Fruit fly (Drosophila melanogaster) whole organism, embryonic: ENCODE data around the gene CG9328.
A peak's percentile ranks its signal among the peaks of the same experiment; 100 is the strongest.

ENCODE experiments used
- Ada2b ChIP-seq: fragments of 200-800 bp; sonication (Bioruptor generic); IDR thresholded peaks from 2 replicates; pipeline ENCODE4 v1.3.6; 2022; ENCODE audit warnings: missing biosample characterization, missing genetic modification characterization
- Antp ChIP-seq: fragments of 200-800 bp; sonication (Bioruptor generic); optimal IDR thresholded peaks from 3 replicates; lab custom pipeline; 2016; ENCODE audit warnings: missing biosample characterization, missing genetic modification characterization
- Asciz ChIP-seq: fragments of 200-800 bp; sonication (Bioruptor generic); optimal IDR thresholded peaks from 2 replicates; lab custom pipeline; 2017; ENCODE audit warnings: missing biosample characterization, mild to moderate bottlenecking, missing genetic modification characterization, missing genetic modification reagents
- BEAF-32 ChIP-seq: fragments of 200-800 bp; sonication (Bioruptor generic); optimal IDR thresholded peaks from 3 replicates; lab custom pipeline; 2017; ENCODE audit warnings: missing biosample characterization, missing genetic modification characterization, mild to moderate bottlenecking, moderate library complexity, missing genetic modification reagents
- BtbVII ChIP-seq: fragments of 200-800 bp; sonication (Bioruptor generic); optimal IDR thresholded peaks from 3 replicates; lab custom pipeline; 2017; ENCODE audit warnings: missing biosample characterization, mild to moderate bottlenecking, missing genetic modification characterization
- C15 ChIP-seq: fragments of 200-800 bp; sonication (Bioruptor generic); IDR thresholded peaks from 3 replicates; pipeline ENCODE4 v1.3.6; 2022; ENCODE audit warnings: missing biosample characterization, missing genetic modification characterization
- CG1024 ChIP-seq: fragments of 200-800 bp; sonication (Bioruptor generic); IDR thresholded peaks from 2 replicates; pipeline ENCODE4 v1.3.6; 2022; ENCODE audit warnings: missing biosample characterization, missing genetic modification characterization
- CG10462 ChIP-seq: fragments of 200-800 bp; sonication (Bioruptor generic); optimal IDR thresholded peaks from 2 replicates; lab custom pipeline; 2016; ENCODE audit warnings: missing biosample characterization, missing genetic modification characterization
- CG12744 ChIP-seq: fragments of 200-800 bp; sonication (Bioruptor generic); optimal IDR thresholded peaks from 2 replicates; lab custom pipeline; 2016; ENCODE audit warnings: missing biosample characterization, missing genetic modification characterization
- CG17186 ChIP-seq: fragments of 200-800 bp; sonication (Bioruptor generic); optimal IDR thresholded peaks from 3 replicates; lab custom pipeline; 2017; ENCODE audit warnings: missing biosample characterization, missing genetic modification reagents, missing genetic modification characterization
- CG18476 ChIP-seq: fragments of 200-800 bp; sonication (Bioruptor generic); optimal IDR thresholded peaks from 2 replicates; lab custom pipeline; 2016; ENCODE audit warnings: missing biosample characterization, mild to moderate bottlenecking, missing genetic modification characterization
- CG2712 ChIP-seq: fragments of 200-800 bp; optimal IDR thresholded peaks from 3 replicates; lab custom pipeline; 2019; ENCODE audit warnings: missing biosample characterization, mild to moderate bottlenecking, missing genetic modification characterization, moderate library complexity
- CG3847 ChIP-seq: fragments of 200-800 bp; sonication (Bioruptor generic); IDR thresholded peaks from 2 replicates; pipeline ENCODE4 v1.3.6; 2022; ENCODE audit warnings: missing biosample characterization, missing genetic modification characterization
- CG5953 ChIP-seq: fragments of 200-800 bp; sonication (Bioruptor generic); IDR thresholded peaks from 2 replicates; pipeline ENCODE4 v1.3.6; 2022; ENCODE audit warnings: missing biosample characterization, missing genetic modification characterization
- CG6272 ChIP-seq: fragments of 200-800 bp; sonication (Bioruptor generic); IDR thresholded peaks from 2 replicates; pipeline ENCODE4 v1.3.6; 2022; ENCODE audit warnings: missing biosample characterization, missing genetic modification characterization
- CG6689 ChIP-seq: fragments of 200-800 bp; sonication (Bioruptor generic); IDR thresholded peaks from 2 replicates; pipeline ENCODE4 v1.3.6; 2022; ENCODE audit warnings: missing biosample characterization, missing genetic modification characterization
- CG7556 ChIP-seq: fragments of 200-800 bp; sonication (Bioruptor generic); optimal IDR thresholded peaks from 2 replicates; lab custom pipeline; 2017; ENCODE audit warnings: missing biosample characterization, mild to moderate bottlenecking, missing genetic modification characterization
- CG7839 ChIP-seq: fragments of 200-800 bp; sonication (Bioruptor generic); optimal IDR thresholded peaks from 3 replicates; lab custom pipeline; 2018; ENCODE audit warnings: missing biosample characterization, mild to moderate bottlenecking, missing genetic modification characterization, moderate library complexity
- CG8290 ChIP-seq, 3 experiments: fragments of 200-800 bp; sonication (Bioruptor generic); optimal IDR thresholded peaks; 2 replicates each; lab custom pipeline; 2016 to 2019; ENCODE audit warnings: missing biosample characterization in 3 of 3, missing genetic modification characterization in 3 of 3, mild to moderate bottlenecking in 2 of 3, moderate library complexity in 1 of 3
- CG9215 ChIP-seq: fragments of 200-800 bp; sonication (Bioruptor generic); IDR thresholded peaks from 2 replicates; pipeline ENCODE4 v1.3.6; 2022; ENCODE audit warnings: missing biosample characterization, missing genetic modification characterization
- CG9797 ChIP-seq: fragments of 200-800 bp; sonication (Bioruptor generic); optimal IDR thresholded peaks from 3 replicates; lab custom pipeline; 2018; ENCODE audit warnings: missing biosample characterization, mild to moderate bottlenecking, missing genetic modification characterization
- D19B ChIP-seq: fragments of 200-800 bp; sonication (Bioruptor generic); optimal IDR thresholded peaks from 2 replicates; lab custom pipeline; 2017; ENCODE audit warnings: missing biosample characterization, mild to moderate bottlenecking, missing genetic modification characterization
- Dip2 ChIP-seq: fragments of 200-800 bp; sonication (Bioruptor generic); IDR thresholded peaks from 2 replicates; pipeline ENCODE4 v1.3.6; 2022; ENCODE audit warnings: missing biosample characterization, missing genetic modification characterization
- Doc2 ChIP-seq: fragments of 200-800 bp; sonication (Bioruptor generic); IDR thresholded peaks from 2 replicates; pipeline ENCODE4 v1.3.6; 2022; ENCODE audit warnings: missing biosample characterization, missing genetic modification characterization
- Doc3 ChIP-seq: fragments of 200-800 bp; sonication (Bioruptor generic); IDR thresholded peaks from 3 replicates; pipeline ENCODE4 v1.3.6; 2022; ENCODE audit warnings: missing biosample characterization, missing genetic modification characterization; ENCODE audit not compliant: partially characterized antibody
- Ets65A ChIP-seq: fragments of 200-800 bp; sonication (Bioruptor generic); peaks from one replicate; lab custom pipeline; 2016; ENCODE audit warnings: missing biosample characterization, missing genetic modification characterization
- Fer1 ChIP-seq: fragments of 200-800 bp; sonication (Bioruptor generic); optimal IDR thresholded peaks from 2 replicates; lab custom pipeline; 2017; ENCODE audit warnings: missing biosample characterization, mild to moderate bottlenecking, missing genetic modification characterization
- Hmx ChIP-seq: fragments of 200-800 bp; sonication (Bioruptor generic); optimal IDR thresholded peaks from 2 replicates; lab custom pipeline; 2016; ENCODE audit warnings: missing biosample characterization, missing genetic modification characterization
- MTF-1 ChIP-seq: fragments of 200-800 bp; sonication (Bioruptor generic); optimal IDR thresholded peaks from 2 replicates; lab custom pipeline; 2018; ENCODE audit warnings: missing biosample characterization, mild to moderate bottlenecking, missing genetic modification characterization, borderline replicate concordance
- Nf-YA ChIP-seq: fragments of 200-800 bp; sonication (Bioruptor generic); IDR thresholded peaks from 2 replicates; pipeline ENCODE4 v1.3.6; 2022; ENCODE audit warnings: missing biosample characterization, missing genetic modification characterization
- PHDP ChIP-seq: fragments of 200-800 bp; sonication (Bioruptor generic); optimal IDR thresholded peaks from 3 replicates; lab custom pipeline; 2018; ENCODE audit warnings: missing biosample characterization, mild to moderate bottlenecking, missing genetic modification characterization, moderate library complexity
- Rfx ChIP-seq: fragments of 200-800 bp; sonication (Bioruptor generic); IDR thresholded peaks from 2 replicates; pipeline ENCODE4 v1.3.6; 2022; ENCODE audit warnings: missing biosample characterization, missing genetic modification characterization
- ara ChIP-seq: fragments of 200-800 bp; sonication (Bioruptor generic); IDR thresholded peaks from 2 replicates; pipeline ENCODE4 v1.3.6; 2022; ENCODE audit warnings: missing biosample characterization, missing genetic modification characterization
- ash1 ChIP-seq: fragments of 200-800 bp; sonication (Bioruptor generic); optimal IDR thresholded peaks from 2 replicates; lab custom pipeline; 2018; ENCODE audit warnings: missing biosample characterization, mild to moderate bottlenecking, missing genetic modification characterization
- cg ChIP-seq: fragments of 200-800 bp; sonication (Bioruptor generic); optimal IDR thresholded peaks from 3 replicates; lab custom pipeline; 2019; ENCODE audit warnings: missing biosample characterization, mild to moderate bottlenecking, missing genetic modification characterization, moderate library complexity
- chn ChIP-seq: fragments of 200-800 bp; sonication (Bioruptor generic); optimal IDR thresholded peaks from 2 replicates; lab custom pipeline; 2016; ENCODE audit warnings: missing biosample characterization, missing genetic modification characterization
- dimm ChIP-seq: fragments of 200-800 bp; sonication (Bioruptor generic); IDR thresholded peaks from 2 replicates; pipeline ENCODE4 v1.3.6; 2022; ENCODE audit warnings: missing biosample characterization, missing genetic modification characterization
- fd96Cb ChIP-seq: fragments of 200-800 bp; sonication (Bioruptor generic); optimal IDR thresholded peaks from 2 replicates; lab custom pipeline; 2018; ENCODE audit warnings: missing biosample characterization, mild to moderate bottlenecking, missing genetic modification characterization, moderate library complexity
- gem ChIP-seq: fragments of 200-800 bp; sonication (Bioruptor generic); optimal IDR thresholded peaks from 2 replicates; lab custom pipeline; 2019; ENCODE audit warnings: missing biosample characterization, mild to moderate bottlenecking, missing genetic modification characterization, moderate library complexity
- klu ChIP-seq: fragments of 200-800 bp; sonication (Bioruptor generic); IDR thresholded peaks from 2 replicates; pipeline ENCODE4 v1.3.6; 2022; ENCODE audit warnings: missing biosample characterization, missing genetic modification characterization
- knrl ChIP-seq: fragments of 200-800 bp; sonication (Bioruptor generic); IDR thresholded peaks from 3 replicates; pipeline ENCODE4 v1.3.6; 2022; ENCODE audit warnings: missing biosample characterization, missing genetic modification characterization; ENCODE audit not compliant: partially characterized antibody
- mirr ChIP-seq: fragments of 200-800 bp; sonication (Bioruptor generic); optimal IDR thresholded peaks from 3 replicates; lab custom pipeline; 2018; ENCODE audit warnings: missing biosample characterization, mild to moderate bottlenecking, missing genetic modification characterization
- onecut ChIP-seq: fragments of 200-800 bp; sonication (Bioruptor generic); IDR thresholded peaks from 2 replicates; pipeline ENCODE4 v1.3.6; 2022; ENCODE audit warnings: missing biosample characterization, missing genetic modification characterization
- phol ChIP-seq: fragments of 200-800 bp; sonication (Bioruptor generic); optimal IDR thresholded peaks from 3 replicates; lab custom pipeline; 2018; ENCODE audit warnings: missing biosample characterization, mild to moderate bottlenecking, missing genetic modification characterization, moderate library complexity
- run ChIP-seq: fragments of 200-800 bp; sonication (Bioruptor generic); optimal IDR thresholded peaks from 3 replicates; lab custom pipeline; 2018; ENCODE audit warnings: missing biosample characterization, mild to moderate bottlenecking, missing genetic modification characterization
- schlank ChIP-seq: fragments of 200-800 bp; sonication (Bioruptor generic); optimal IDR thresholded peaks from 2 replicates; lab custom pipeline; 2018; ENCODE audit warnings: missing biosample characterization, mild to moderate bottlenecking, missing genetic modification characterization
- shn ChIP-seq: fragments of 200-800 bp; sonication (Bioruptor generic); optimal IDR thresholded peaks from 3 replicates; lab custom pipeline; 2016; ENCODE audit warnings: missing biosample characterization, missing genetic modification characterization
- sim ChIP-seq: fragments of 200-800 bp; sonication (Bioruptor generic); IDR thresholded peaks from 2 replicates; pipeline ENCODE4 v1.3.6; 2022; ENCODE audit warnings: missing biosample characterization, missing genetic modification characterization
- slp2 ChIP-seq: fragments of 200-800 bp; sonication (Bioruptor generic); optimal IDR thresholded peaks from 2 replicates; lab custom pipeline; 2016; ENCODE audit warnings: missing biosample characterization, missing genetic modification characterization
- ssp ChIP-seq: fragments of 200-800 bp; sonication (Bioruptor generic); IDR thresholded peaks from 2 replicates; pipeline ENCODE4 v1.3.6; 2022; ENCODE audit warnings: missing biosample characterization, missing genetic modification characterization
- wor ChIP-seq: fragments of 200-800 bp; sonication (Bioruptor generic); IDR thresholded peaks from 2 replicates; pipeline ENCODE4 v1.3.6; 2022; ENCODE audit warnings: missing biosample characterization, missing genetic modification characterization
- zfh1 ChIP-seq: fragments of 200-800 bp; sonication (Bioruptor generic); IDR thresholded peaks from 3 replicates; pipeline ENCODE4 v1.3.6; 2022; ENCODE audit warnings: missing biosample characterization, missing genetic modification characterization

The CG9328 gene

dm6 chr2L:20757808-20758187 lies 39.7 kb upstream of the CG9328 start, which contains the start of the genes Rhau and dia (continued):
- TF ChIP-seq CG9797 (GFP tag; lab: Kevin White, UChicago) (peak; percentile 93), C15 (GFP tag; lab: Robert Waterston, UW) (no peak), BtbVII (GFP tag; lab: Kevin White, UChicago) (no peak), ssp (GFP tag; lab: Robert Waterston, UW) (no peak), CG18476 (GFP tag; lab: Kevin White, UChicago) (no peak), CG3847 (GFP tag; lab: Robert Waterston, UW) (peak; percentile 74), sim (GFP tag; lab: Robert Waterston, UW) (no peak), CG10462 (GFP tag; lab: Kevin White, UChicago) (no peak), D19B (no peak), zfh1 (GFP tag; lab: Robert Waterston, UW) (no peak), knrl (GFP tag; lab: Robert Waterston, UW) (peak; percentile 24; the same call in 1 of the 3 replicates), CG5953 (GFP tag; lab: Robert Waterston, UW) (no peak), ash1 (GFP tag; lab: Kevin White, UChicago) (no peak), CG8290 (GFP tag; optimal IDR thresholded peaks at IDR 0.05; lab: Kevin White, UChicago) (no peak), CG8290 (tag; optimal IDR thresholded peaks at IDR 0.05; lab: Kevin White, UChicago) (no peak), BEAF-32 (GFP tag; lab: Kevin White, UChicago) (peak; percentile 57), dimm (no peak), Asciz (GFP tag; lab: Kevin White, UChicago) (no peak), Hmx (GFP tag; lab: Kevin White, UChicago) (no peak), Antp (no peak), Ets65A (GFP tag; lab: Kevin White, UChicago) (no peak), CG7556 (GFP tag; lab: Kevin White, UChicago) (no peak), CG17186 (GFP tag; lab: Kevin White, UChicago) (peak; percentile 78), wor (GFP tag; lab: Robert Waterston, UW) (no peak), shn (no peak), CG6689 (GFP tag; lab: Robert Waterston, UW) (no peak), Rfx (GFP tag; lab: Robert Waterston, UW) (no peak), CG9215 (GFP tag; lab: Robert Waterston, UW) (no peak), mirr (no peak), onecut (GFP tag; lab: Robert Waterston, UW) (no peak), Doc2 (GFP tag; lab: Robert Waterston, UW) (no peak), schlank (tag; lab: Kevin White, UChicago) (no peak), Dip2 (GFP tag; lab: Robert Waterston, UW) (no peak), Nf-YA (GFP tag; lab: Robert Waterston, UW) (no peak), ara (no peak), chn (no peak), run (tag; lab: Kevin White, UChicago) (no peak), phol (peak; percentile 71), cg (GFP tag; lab: Kevin White, UChicago) (no peak), CG2712 (tag; lab: Kevin White, UChicago) (peak; percentile 60), Doc3 (GFP tag; lab: Robert Waterston, UW) (no peak), CG6272 (GFP tag; lab: Robert Waterston, UW) (no peak), klu (GFP tag; lab: Robert Waterston, UW) (no peak), slp2 (GFP tag; lab: Kevin White, UChicago) (no peak), CG1024 (GFP tag; lab: Robert Waterston, UW) (no peak), PHDP (tag; lab: Kevin White, UChicago) (no peak), Fer1 (GFP tag; lab: Kevin White, UChicago) (no peak), CG12744 (no peak), MTF-1 (no peak), gem (tag; lab: Kevin White, UChicago) (no peak), fd96Cb (tag; lab: Kevin White, UChicago) (no peak), CG7839 (tag; lab: Kevin White, UChicago) (no peak), Ada2b (GFP tag; lab: Robert Waterston, UW) (no peak)
